Worm (Caenorhabditis elegans) whole organism, L4 larva: ENCODE measurements around the gene F52C9.3.

Experiments
- dmd-6 ChIP-seq: fragments of 200-800 bp; sonication (Bioruptor generic); IDR thresholded peaks from 2 replicates; pipeline ENCODE4 v1.3.6; 2022; ENCODE audit warnings: missing genetic modification reagents, missing genetic modification characterization, missing compliant biosample characterization
- lin-13 ChIP-seq: fragments of 150-350 bp; optimal IDR thresholded peaks from 2 replicates; lab custom pipeline; 2014; ENCODE audit warnings: missing biosample characterization, missing genetic modification reagents, missing genetic modification characterization
- unc-130 ChIP-seq: sonication (generic microtip); optimal IDR thresholded peaks from 2 replicates; lab custom pipeline; 2016; ENCODE audit warnings: missing genetic modification reagents, missing genetic modification characterization, missing compliant biosample characterization
- unc-62 ChIP-seq, 3 experiments: fragments of 150-350 bp in 1 of 3; sonication (generic microtip); optimal IDR thresholded peaks in 2 of 3; peaks in 1 of 3; 1 replicate in 1 of 3; 2 replicates in 2 of 3; lab custom pipeline; 2014 to 2017; ENCODE audit warnings: missing biosample characterization in 3 of 3, missing genetic modification characterization in 3 of 3, missing genetic modification reagents in 3 of 3, missing genotype in 1 of 3

DNA sequence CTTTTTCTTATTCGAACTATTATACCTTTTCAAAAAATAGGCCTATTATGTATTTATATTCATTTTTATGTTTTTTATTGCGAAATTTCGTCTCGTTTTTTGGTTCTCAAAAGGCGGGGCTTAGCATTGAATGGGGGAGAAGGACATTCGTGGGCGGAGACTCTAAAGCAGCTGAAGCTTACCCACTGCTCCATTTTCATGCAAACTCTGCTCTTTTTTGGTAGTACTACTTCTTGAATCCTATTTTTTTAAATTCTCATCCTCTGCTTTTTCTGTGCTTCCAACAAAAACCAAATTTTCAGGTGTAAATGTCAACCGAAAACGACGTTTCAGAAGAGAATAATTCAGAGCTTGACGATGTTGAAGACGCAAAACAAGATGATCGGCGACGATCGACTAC is 19.7 kb downstream of the F52C9.3 start, which contains the start of gene ZK121.2:
- TF ChIP-seq lin-13 (GFP tag; lab: Kevin White, UChicago): no peak
- no peak for TF ChIP-seq unc-130 (GFP tag; lab: Kevin White, UChicago)
- TF ChIP-seq unc-62 (GFP tag; optimal IDR thresholded peaks at IDR 0.05 in 1 of 2; lab: Kevin White, UChicago): no peak
- no peak for TF ChIP-seq unc-62 (tag; optimal IDR thresholded peaks at IDR 0.05; lab: Kevin White, UChicago)
- TF ChIP-seq dmd-6: no peak
